Fruit fly (Drosophila melanogaster) whole organism, larva: ENCODE measurements around the gene smid.

ENCODE experiments used
- noc ChIP-seq: fragments of 200-800 bp; sonication (Bioruptor generic); optimal IDR thresholded peaks from 3 replicates; lab custom pipeline; 2019; ENCODE audit warnings: missing biosample characterization, mild to moderate bottlenecking, missing genetic modification characterization, moderate library complexity

The smid gene

dm6 chr3L:7422578-7422977 is 41.2 kb downstream of the smid start:
- TF ChIP-seq noc (tag; lab: Kevin White, UChicago), result no peak

dm6 chr3L:7423517-7423916 is 42.1 kb downstream of the smid start, which contains the start of gene CG42458:
Gene CG42458 (plus strand): TSS chr3L:7423827.
- no peak for TF ChIP-seq noc (tag; lab: Kevin White, UChicago)

dm6 chr3L:7432265-7432664 is 50.9 kb downstream of the smid start:
- no peak for TF ChIP-seq noc (tag; lab: Kevin White, UChicago)

dm6 chr3L:7432811-7433324 is 51.5 kb downstream of the smid start:
- no peak for TF ChIP-seq noc (tag; lab: Kevin White, UChicago)

dm6 chr3L:7433325-7433827 is 52.0 kb downstream of the smid start:
- no peak for TF ChIP-seq noc (tag; lab: Kevin White, UChicago)

- TF ChIP-seq noc (tag; lab: Kevin White, UChicago), result no peak
These were observed 52.8 kb downstream of the smid start for dm6 chr3L:7434198-7434597.
